Worm (Caenorhabditis elegans) whole organism, mixed stage, embryonic: ENCODE results near the gene del-5.
A peak's percentile ranks its signal among the peaks of the same experiment; 100 is the strongest.

Experiments
- M03D4.4 ChIP-seq: sonication (generic microtip); optimal IDR thresholded peaks from 2 replicates; lab custom pipeline; 2017; ENCODE audit warnings: mild to moderate bottlenecking, missing genetic modification characterization, missing compliant biosample characterization
- bed-3 ChIP-seq: fragments of 200-800 bp; sonication (Bioruptor generic); optimal IDR thresholded peaks from 3 replicates; lab custom pipeline; 2018; ENCODE audit warnings: mild to moderate bottlenecking, missing genetic modification characterization, moderate library complexity, missing compliant biosample characterization
- blmp-1 ChIP-seq: fragments of 150-350 bp; optimal IDR thresholded peaks from 2 replicates; lab custom pipeline; 2014; ENCODE audit warnings: missing biosample characterization, missing genetic modification characterization
- ceh-39 ChIP-seq: fragments of 150-350 bp; optimal IDR thresholded peaks from 2 replicates; lab custom pipeline; 2014; ENCODE audit warnings: missing biosample characterization, missing genetic modification characterization
- ceh-43 ChIP-seq: fragments of 200-800 bp; sonication (Bioruptor generic); optimal IDR thresholded peaks from 2 replicates; lab custom pipeline; 2018; ENCODE audit warnings: mild to moderate bottlenecking, missing genetic modification characterization, moderate library complexity, missing compliant biosample characterization
- ceh-83 ChIP-seq: fragments of 200-800 bp; sonication (Bioruptor generic); optimal IDR thresholded peaks from 2 replicates; lab custom pipeline; 2018; ENCODE audit warnings: mild to moderate bottlenecking, missing genetic modification characterization, missing compliant biosample characterization
- ces-1 ChIP-seq: fragments of 150-350 bp; optimal IDR thresholded peaks from 2 replicates; lab custom pipeline; 2014; ENCODE audit warnings: missing biosample characterization, missing genetic modification reagents, missing genetic modification characterization
- cnd-1 ChIP-seq: fragments of 200-800 bp; sonication (Bioruptor generic); optimal IDR thresholded peaks from 2 replicates; lab custom pipeline; 2018; ENCODE audit warnings: mild to moderate bottlenecking, missing genetic modification characterization, missing compliant biosample characterization
- drap-1 ChIP-seq: fragments of 200-800 bp; sonication (Bioruptor generic); optimal IDR thresholded peaks from 3 replicates; lab custom pipeline; 2018; ENCODE audit warnings: mild to moderate bottlenecking, missing genetic modification characterization, missing compliant biosample characterization
- elt-1 ChIP-seq: sonication (generic microtip); optimal IDR thresholded peaks from 2 replicates; lab custom pipeline; 2017; ENCODE audit warnings: missing genetic modification characterization, mild to moderate bottlenecking, missing compliant biosample characterization, antibody characterized with exemption, moderate library complexity, borderline replicate concordance; ENCODE audit not compliant: insufficient read depth
- elt-3 ChIP-seq: fragments of 150-350 bp; optimal IDR thresholded peaks from 2 replicates; lab custom pipeline; 2014; ENCODE audit warnings: missing biosample characterization, missing genetic modification characterization
- flh-1 ChIP-seq: fragments of 200-800 bp; sonication (Bioruptor generic); optimal IDR thresholded peaks from 2 replicates; lab custom pipeline; 2018; ENCODE audit warnings: mild to moderate bottlenecking, missing genetic modification characterization, moderate library complexity, missing compliant biosample characterization
- ham-2 ChIP-seq: fragments of 200-800 bp; sonication (Bioruptor generic); optimal IDR thresholded peaks from 2 replicates; lab custom pipeline; 2018; ENCODE audit warnings: mild to moderate bottlenecking, missing genetic modification characterization, missing compliant biosample characterization
- hlh-1 ChIP-seq: fragments of 150-350 bp; optimal IDR thresholded peaks from 2 replicates; lab custom pipeline; 2014; ENCODE audit warnings: missing biosample characterization, missing genetic modification reagents, missing genetic modification characterization
- lin-13 ChIP-seq: fragments of 150-350 bp; optimal IDR thresholded peaks from 2 replicates; lab custom pipeline; 2014; ENCODE audit warnings: missing biosample characterization, missing genetic modification characterization
- lin-32 ChIP-seq: fragments of 200-800 bp; sonication (Bioruptor generic); optimal IDR thresholded peaks from 2 replicates; lab custom pipeline; 2018; ENCODE audit warnings: mild to moderate bottlenecking, missing genetic modification characterization, missing compliant biosample characterization
- lsy-2 ChIP-seq: fragments of 150-350 bp; optimal IDR thresholded peaks from 2 replicates; lab custom pipeline; 2014; ENCODE audit warnings: missing biosample characterization, missing genetic modification characterization
- mab-5 ChIP-seq: fragments of 150-350 bp; optimal IDR thresholded peaks from 2 replicates; lab custom pipeline; 2014; ENCODE audit warnings: missing biosample characterization, missing genetic modification characterization
- mep-1 ChIP-seq: fragments of 150-350 bp; optimal IDR thresholded peaks from 2 replicates; lab custom pipeline; 2017; ENCODE audit warnings: missing biosample characterization, missing genetic modification reagents, missing genetic modification characterization, inconsistent platforms
- mls-2 ChIP-seq: sonication (generic microtip); optimal IDR thresholded peaks from 2 replicates; lab custom pipeline; 2016; ENCODE audit warnings: mild to moderate bottlenecking, missing genetic modification characterization, moderate library complexity, missing compliant biosample characterization
- nhr-12 ChIP-seq: fragments of 150-350 bp; optimal IDR thresholded peaks from 2 replicates; lab custom pipeline; 2014; ENCODE audit warnings: missing biosample characterization, missing genetic modification characterization
- nhr-2 ChIP-seq: fragments of 150-350 bp; optimal IDR thresholded peaks from 2 replicates; lab custom pipeline; 2014; ENCODE audit warnings: missing biosample characterization, missing genetic modification characterization
- nhr-237 ChIP-seq: fragments of 150-350 bp; optimal IDR thresholded peaks from 2 replicates; lab custom pipeline; 2014; ENCODE audit warnings: missing biosample characterization, missing genetic modification characterization
- nhr-28 ChIP-seq: fragments of 150-350 bp; optimal IDR thresholded peaks from 2 replicates; lab custom pipeline; 2014; ENCODE audit warnings: missing biosample characterization, missing genetic modification characterization
- nhr-76 ChIP-seq: sonication (generic microtip); optimal IDR thresholded peaks from 2 replicates; lab custom pipeline; 2017; ENCODE audit warnings: missing biosample characterization, missing genetic modification characterization
- pha-4 ChIP-seq: fragments of 150-350 bp; optimal IDR thresholded peaks from 2 replicates; lab custom pipeline; 2018; ENCODE audit warnings: missing biosample characterization, missing genetic modification reagents, missing genetic modification characterization
- sem-2 ChIP-seq: fragments of 200-800 bp; sonication (Bioruptor generic); optimal IDR thresholded peaks from 2 replicates; lab custom pipeline; 2018; ENCODE audit warnings: mild to moderate bottlenecking, missing genetic modification characterization, missing compliant biosample characterization
- snpc-4 ChIP-seq: fragments of 150-350 bp; optimal IDR thresholded peaks from 2 replicates; lab custom pipeline; 2014; ENCODE audit warnings: missing biosample characterization, missing genetic modification characterization
- sptf-1 ChIP-seq: sonication (generic microtip); optimal IDR thresholded peaks from 2 replicates; lab custom pipeline; 2017; ENCODE audit warnings: mild to moderate bottlenecking, missing genetic modification characterization, moderate library complexity, missing compliant biosample characterization
- tbx-8 ChIP-seq: fragments of 200-800 bp; sonication (Bioruptor generic); optimal IDR thresholded peaks from 2 replicates; lab custom pipeline; 2018; ENCODE audit warnings: mild to moderate bottlenecking, missing genetic modification characterization, moderate library complexity, missing compliant biosample characterization
- unc-120 ChIP-seq: sonication (generic microtip); optimal IDR thresholded peaks from 2 replicates; lab custom pipeline; 2017; ENCODE audit warnings: missing genetic modification characterization, missing compliant biosample characterization; ENCODE audit not compliant: poor library complexity, severe bottlenecking
- unc-39 ChIP-seq: fragments of 150-350 bp; optimal IDR thresholded peaks from 2 replicates; lab custom pipeline; 2014; ENCODE audit warnings: missing biosample characterization, missing genetic modification characterization
- unc-62 ChIP-seq: fragments of 150-350 bp; optimal IDR thresholded peaks from 2 replicates; lab custom pipeline; 2014; ENCODE audit warnings: missing biosample characterization, missing genetic modification reagents, missing genetic modification characterization
- ztf-11 ChIP-seq: fragments of 150-350 bp; optimal IDR thresholded peaks from 2 replicates; lab custom pipeline; 2014; ENCODE audit warnings: missing biosample characterization, missing genetic modification characterization

The del-5 gene

DNA sequence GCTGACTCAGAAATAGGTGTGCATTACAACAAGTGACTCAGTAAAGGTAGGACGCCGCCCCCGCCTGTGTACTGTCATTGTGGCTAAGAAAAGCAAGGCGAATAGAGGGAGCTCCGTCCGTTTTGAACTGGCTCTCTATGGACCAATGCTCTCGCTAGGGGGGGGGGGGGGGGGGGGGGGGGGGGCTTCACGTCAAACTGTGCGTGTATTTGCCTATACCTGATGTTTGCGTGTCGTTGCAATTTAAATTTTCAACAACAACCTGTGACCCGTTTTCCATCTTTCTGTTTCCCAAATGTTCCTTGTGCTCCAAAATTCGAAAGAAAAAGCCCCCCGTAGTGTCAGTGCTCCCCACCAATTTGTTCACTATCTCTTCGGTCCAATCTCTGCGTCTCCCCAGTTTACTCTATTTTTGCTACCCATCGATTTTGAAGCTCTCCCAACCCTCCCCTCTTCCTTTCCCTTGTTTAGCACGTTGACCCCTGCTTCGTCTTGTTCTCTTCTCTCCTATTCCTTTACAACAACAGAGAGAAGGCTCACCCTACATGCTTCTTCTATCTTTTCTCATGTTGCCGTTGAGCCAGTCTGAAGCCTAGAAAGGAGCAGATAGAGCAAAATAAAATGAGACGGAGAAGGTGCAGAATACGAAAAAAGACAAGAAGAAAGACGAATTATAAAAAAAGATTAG, 26.6 kb upstream of the del-5 start:
- no peak for TF ChIP-seq flh-1 (GFP tag; lab: Kevin White, UChicago)
- peak; percentile 56 for TF ChIP-seq unc-120
- peak; percentile 33 for TF ChIP-seq mep-1 (tag; lab: Kevin White, UChicago)
- TF ChIP-seq sem-2 (GFP tag; lab: Kevin White, UChicago) = no peak
- TF ChIP-seq lin-13 = no peak
- peak; percentile 32 for TF ChIP-seq sptf-1 (tag; lab: Kevin White, UChicago)
- TF ChIP-seq ces-1 = peak; percentile 78
- no peak for TF ChIP-seq snpc-4 (tag; lab: Kevin White, UChicago)
- TF ChIP-seq nhr-76 = no peak
- TF ChIP-seq mls-2 (tag; lab: Kevin White, UChicago) = peak; percentile 2
- peak; percentile 6 for TF ChIP-seq cnd-1

DNA sequence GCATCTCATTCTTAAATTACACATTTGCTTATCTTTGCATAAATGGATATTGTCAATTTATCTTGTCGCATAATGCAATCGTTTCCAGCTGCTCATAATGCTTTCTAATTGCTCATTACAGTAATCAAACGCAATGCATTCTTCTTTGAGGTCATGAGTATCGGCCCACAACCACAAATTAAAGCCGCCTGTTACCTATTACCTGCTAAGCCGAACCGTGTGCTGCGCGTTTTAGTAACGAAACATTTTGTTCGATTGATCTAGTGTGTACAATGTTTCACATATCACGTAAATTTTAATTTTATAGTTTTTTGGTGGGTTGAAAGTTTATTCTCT, 25.9 kb upstream of the del-5 start:
- TF ChIP-seq ces-1 (peak; percentile 48), mls-2 (tag; lab: Kevin White, UChicago) (no peak), snpc-4 (tag; lab: Kevin White, UChicago) (no peak), ztf-11 (tag; lab: Kevin White, UChicago) (no peak), lin-13 (no peak)

ce11 chrX:11033128-11033951, 25.4 kb upstream of the del-5 start:
- peak; percentile 92 for TF ChIP-seq ces-1
- TF ChIP-seq M03D4.4 (tag; lab: Kevin White, UChicago) = no peak
- TF ChIP-seq mls-2 (tag; lab: Kevin White, UChicago) = peak; percentile 41

ce11 chrX:11032412-11032811, 24.4 kb upstream of the del-5 start:
- TF ChIP-seq nhr-2 (no peak), mab-5 (no peak), lin-13 (no peak), flh-1 (GFP tag; lab: Kevin White, UChicago) (no peak)

DNA sequence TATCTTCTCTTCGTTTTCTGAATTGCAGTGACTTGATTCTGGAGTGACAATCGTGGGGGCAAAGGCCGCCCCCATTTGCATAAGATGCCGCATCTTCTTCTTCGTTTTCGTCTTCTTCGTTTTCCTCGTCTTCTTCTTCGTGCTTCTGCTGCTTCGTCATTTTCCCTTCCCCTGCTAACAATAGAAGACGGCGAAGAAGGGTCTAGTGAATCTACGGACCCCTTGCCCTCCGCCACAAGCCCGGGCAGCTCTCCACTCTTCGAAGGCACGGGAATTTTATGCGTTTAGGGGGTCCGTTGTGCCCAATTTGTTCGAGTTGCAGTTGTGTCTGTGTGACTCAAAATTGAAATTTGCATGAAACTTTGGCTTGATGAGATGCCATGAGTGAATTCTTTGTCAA, 23.9 kb upstream of the del-5 start:
- TF ChIP-seq ces-1 (peak; percentile 68), sptf-1 (tag; lab: Kevin White, UChicago) (no peak)

DNA sequence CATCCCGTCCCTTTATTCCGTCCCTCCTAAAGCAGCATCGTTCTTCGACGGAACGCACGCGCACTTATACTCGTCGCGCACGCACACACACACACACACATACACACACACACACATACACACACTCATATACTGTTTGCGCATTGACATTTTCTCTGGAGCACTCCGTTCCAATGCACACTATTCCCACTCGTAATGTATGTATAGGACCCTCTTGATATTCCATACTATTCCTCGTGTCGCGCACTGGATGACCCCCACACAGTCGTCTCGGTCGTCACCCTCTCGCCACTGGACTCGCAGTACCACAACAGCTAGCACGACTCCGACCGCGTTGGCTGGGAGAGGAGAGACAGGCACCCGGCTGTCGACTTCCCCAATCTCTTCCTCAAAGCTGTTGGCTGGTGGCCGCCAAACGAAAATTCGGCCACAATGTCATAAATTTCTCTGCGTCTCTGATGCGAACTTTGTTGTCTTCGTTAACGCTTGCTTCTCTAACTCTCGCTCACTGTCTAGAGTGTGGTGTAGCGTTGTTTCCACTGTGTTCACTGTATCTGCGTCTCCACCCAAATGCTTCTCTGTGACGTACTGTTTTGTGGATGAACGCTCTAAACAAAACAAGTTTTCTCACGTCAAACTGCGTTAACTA, 23.2 kb upstream of the del-5 start:
- TF ChIP-seq mls-2 (tag; lab: Kevin White, UChicago) (peak; percentile 80), nhr-2 (peak; percentile 70), sem-2 (GFP tag; lab: Kevin White, UChicago) (no peak), ces-1 (peak; percentile 86), mep-1 (tag; lab: Kevin White, UChicago) (peak; percentile 46), lin-13 (peak; percentile 65), pha-4 (tag; lab: Kevin White, UChicago) (peak; percentile 93), unc-62 (GFP tag; lab: Kevin White, UChicago) (peak; percentile 86), nhr-12 (tag; lab: Kevin White, UChicago) (no peak), snpc-4 (tag; lab: Kevin White, UChicago) (no peak), ham-2 (peak; percentile 99), nhr-237 (tag; lab: Kevin White, UChicago) (peak; percentile 79), tbx-8 (GFP tag; lab: Kevin White, UChicago) (no peak), cnd-1 (peak; percentile 82), hlh-1 (tag; lab: Kevin White, UChicago) (peak; percentile 91), ztf-11 (tag; lab: Kevin White, UChicago) (peak; percentile 90), flh-1 (GFP tag; lab: Kevin White, UChicago) (no peak), unc-120 (peak; percentile 23), mab-5 (no peak), M03D4.4 (tag; lab: Kevin White, UChicago) (peak; percentile 61), elt-3 (no peak), lsy-2 (tag; lab: Kevin White, UChicago) (peak; percentile 53), blmp-1 (tag; lab: Kevin White, UChicago) (no peak), drap-1 (GFP tag; lab: Kevin White, UChicago) (peak; percentile 79), lin-32 (peak; percentile 63), ceh-83 (GFP tag; lab: Kevin White, UChicago) (no peak), sptf-1 (tag; lab: Kevin White, UChicago) (peak; percentile 77), nhr-28 (tag; lab: Kevin White, UChicago) (no peak), nhr-76 (no peak), elt-1 (tag; lab: Kevin White, UChicago) (no peak), ceh-39 (tag; lab: Kevin White, UChicago) (peak; percentile 39), bed-3 (no peak), unc-39 (no peak), ceh-43 (GFP tag; lab: Kevin White, UChicago) (no peak)
